Fruit fly (Drosophila melanogaster) whole organism, embryonic: ENCODE data around the gene CG18542.
A peak's percentile ranks its signal among the peaks of the same experiment; 100 is the strongest.

Experiments used
- Atf3 ChIP-seq: fragments of 200-800 bp; sonication (Bioruptor generic); optimal IDR thresholded peaks from 3 replicates; lab custom pipeline; 2016; ENCODE audit warnings: missing biosample characterization, missing genetic modification characterization
- BEAF-32 ChIP-seq: fragments of 200-800 bp; sonication (Bioruptor generic); optimal IDR thresholded peaks from 3 replicates; lab custom pipeline; 2017; ENCODE audit warnings: missing biosample characterization, missing genetic modification characterization, mild to moderate bottlenecking, moderate library complexity, missing genetic modification reagents
- Bdp1 ChIP-seq: fragments of 200-800 bp; sonication (Bioruptor generic); optimal IDR thresholded peaks from 3 replicates; lab custom pipeline; 2016; ENCODE audit warnings: missing biosample characterization, missing genetic modification characterization
- BtbVII ChIP-seq: fragments of 200-800 bp; sonication (Bioruptor generic); optimal IDR thresholded peaks from 3 replicates; lab custom pipeline; 2017; ENCODE audit warnings: missing biosample characterization, mild to moderate bottlenecking, missing genetic modification characterization
- CG11093 ChIP-seq: fragments of 200-800 bp; sonication (Bioruptor generic); IDR thresholded peaks from 3 replicates; pipeline ENCODE4 v1.3.6; 2022; ENCODE audit warnings: missing biosample characterization, missing genetic modification characterization
- CG1233 ChIP-seq: fragments of 200-800 bp; sonication (Bioruptor generic); optimal IDR thresholded peaks from 4 replicates; lab custom pipeline; 2018; ENCODE audit warnings: missing biosample characterization, mild to moderate bottlenecking, missing genetic modification characterization
- CG12744 ChIP-seq: fragments of 200-800 bp; sonication (Bioruptor generic); optimal IDR thresholded peaks from 2 replicates; lab custom pipeline; 2016; ENCODE audit warnings: missing biosample characterization, missing genetic modification characterization
- CG13296 ChIP-seq: fragments of 200-800 bp; sonication (Bioruptor generic); optimal IDR thresholded peaks from 3 replicates; lab custom pipeline; 2018; ENCODE audit warnings: missing biosample characterization, mild to moderate bottlenecking, missing genetic modification characterization
- CG13624 ChIP-seq: fragments of 200-800 bp; sonication (Bioruptor generic); optimal IDR thresholded peaks from 2 replicates; lab custom pipeline; 2016; ENCODE audit warnings: missing biosample characterization, missing genetic modification characterization
- CG13775 ChIP-seq: fragments of 200-800 bp; sonication (Bioruptor generic); optimal IDR thresholded peaks from 3 replicates; lab custom pipeline; 2017; ENCODE audit warnings: missing biosample characterization, mild to moderate bottlenecking, missing genetic modification characterization
- CG16863 ChIP-seq: fragments of 200-800 bp; sonication (Bioruptor generic); optimal IDR thresholded peaks from 3 replicates; lab custom pipeline; 2016; ENCODE audit warnings: missing biosample characterization, missing genetic modification characterization
- CG17361 ChIP-seq: fragments of 200-800 bp; sonication (Bioruptor generic); IDR thresholded peaks from 3 replicates; pipeline ENCODE4 v1.3.6; 2022; ENCODE audit warnings: missing biosample characterization, missing genetic modification characterization
- CG17829 ChIP-seq: fragments of 200-800 bp; optimal IDR thresholded peaks from 2 replicates; lab custom pipeline; 2019; ENCODE audit warnings: missing biosample characterization, mild to moderate bottlenecking, missing genetic modification characterization, moderate library complexity
- CG18599 ChIP-seq: fragments of 200-800 bp; sonication (Bioruptor generic); optimal IDR thresholded peaks from 3 replicates; lab custom pipeline; 2017; ENCODE audit warnings: missing biosample characterization, missing genetic modification characterization, mild to moderate bottlenecking, moderate library complexity, missing genetic modification reagents
- CG18764 ChIP-seq: fragments of 200-800 bp; sonication (Bioruptor generic); optimal IDR thresholded peaks from 3 replicates; lab custom pipeline; 2016; ENCODE audit warnings: missing biosample characterization, missing genetic modification characterization
- CG3163 ChIP-seq: fragments of 200-800 bp; sonication (Bioruptor generic); optimal IDR thresholded peaks from 3 replicates; lab custom pipeline; 2016; ENCODE audit warnings: missing biosample characterization, missing genetic modification characterization
- CG33213 ChIP-seq: fragments of 200-800 bp; sonication (Bioruptor generic); optimal IDR thresholded peaks from 3 replicates; lab custom pipeline; 2016; ENCODE audit warnings: missing biosample characterization, missing genetic modification characterization
- CG43689 ChIP-seq: fragments of 200-800 bp; sonication (Bioruptor generic); IDR thresholded peaks from 2 replicates; pipeline ENCODE4 v1.3.6; 2022; ENCODE audit warnings: missing biosample characterization, missing genetic modification characterization
- CG4617 ChIP-seq: fragments of 200-800 bp; sonication (Bioruptor generic); optimal IDR thresholded peaks from 3 replicates; lab custom pipeline; 2016; ENCODE audit warnings: missing biosample characterization, missing genetic modification characterization, borderline replicate concordance
- CG6765 ChIP-seq: fragments of 200-800 bp; sonication (Bioruptor generic); optimal IDR thresholded peaks from 3 replicates; lab custom pipeline; 2017; ENCODE audit warnings: missing biosample characterization, mild to moderate bottlenecking, missing genetic modification characterization
- CG7987 ChIP-seq: fragments of 200-800 bp; sonication (Bioruptor generic); optimal IDR thresholded peaks from 2 replicates; lab custom pipeline; 2018; ENCODE audit warnings: missing biosample characterization, mild to moderate bottlenecking, missing genetic modification characterization, moderate library complexity
- CG9609 ChIP-seq: fragments of 200-800 bp; sonication (Bioruptor generic); optimal IDR thresholded peaks from 3 replicates; lab custom pipeline; 2016; ENCODE audit warnings: missing biosample characterization, missing genetic modification characterization
- CG9727 ChIP-seq: fragments of 200-800 bp; sonication (Bioruptor generic); optimal IDR thresholded peaks from 3 replicates; lab custom pipeline; 2017; ENCODE audit warnings: missing biosample characterization, mild to moderate bottlenecking, missing genetic modification characterization
- CG9797 ChIP-seq: fragments of 200-800 bp; sonication (Bioruptor generic); optimal IDR thresholded peaks from 3 replicates; lab custom pipeline; 2018; ENCODE audit warnings: missing biosample characterization, mild to moderate bottlenecking, missing genetic modification characterization
- CHES-1-like ChIP-seq: fragments of 200-800 bp; sonication (Bioruptor generic); optimal IDR thresholded peaks from 2 replicates; lab custom pipeline; 2016; ENCODE audit warnings: missing biosample characterization, missing genetic modification characterization
- CrebB ChIP-seq: fragments of 200-800 bp; sonication (Bioruptor generic); optimal IDR thresholded peaks from 3 replicates; lab custom pipeline; 2018; ENCODE audit warnings: missing biosample characterization, mild to moderate bottlenecking, missing genetic modification characterization
- Dad ChIP-seq: fragments of 200-800 bp; sonication (Bioruptor generic); optimal IDR thresholded peaks from 3 replicates; lab custom pipeline; 2016; ENCODE audit warnings: missing biosample characterization, missing genetic modification characterization
- Dp ChIP-seq: fragments of 200-800 bp; sonication (Bioruptor generic); optimal IDR thresholded peaks from 2 replicates; lab custom pipeline; 2018; ENCODE audit warnings: missing biosample characterization, mild to moderate bottlenecking, missing genetic modification characterization, moderate library complexity
- Elba2 ChIP-seq: fragments of 200-800 bp; sonication (Bioruptor generic); optimal IDR thresholded peaks from 3 replicates; lab custom pipeline; 2016; ENCODE audit warnings: missing biosample characterization, missing genetic modification characterization
- HLH3B ChIP-seq: fragments of 200-800 bp; sonication (Bioruptor generic); IDR thresholded peaks from 2 replicates; pipeline ENCODE4 v1.3.6; 2022; ENCODE audit warnings: missing biosample characterization, missing genetic modification characterization
- HLHmδ ChIP-seq: fragments of 200-800 bp; sonication (Bioruptor generic); optimal IDR thresholded peaks from 2 replicates; lab custom pipeline; 2018; ENCODE audit warnings: missing biosample characterization, mild to moderate bottlenecking, missing genetic modification characterization, moderate library complexity
- Hand ChIP-seq: fragments of 200-800 bp; sonication (Bioruptor generic); optimal IDR thresholded peaks from 2 replicates; lab custom pipeline; 2017; ENCODE audit warnings: mild to moderate bottlenecking, missing biosample characterization, missing genetic modification reagents, missing genetic modification characterization
- HmgD ChIP-seq: fragments of 200-800 bp; sonication (Bioruptor generic); optimal IDR thresholded peaks from 3 replicates; lab custom pipeline; 2016; ENCODE audit warnings: missing biosample characterization, missing genetic modification characterization
- NK7.1 ChIP-seq: fragments of 200-800 bp; sonication (Bioruptor generic); optimal IDR thresholded peaks from 3 replicates; lab custom pipeline; 2016; ENCODE audit warnings: missing biosample characterization, missing genetic modification characterization
- Sox102F ChIP-seq: fragments of 200-800 bp; sonication (Bioruptor generic); optimal IDR thresholded peaks from 2 replicates; lab custom pipeline; 2018; ENCODE audit warnings: missing biosample characterization, mild to moderate bottlenecking, missing genetic modification characterization, moderate library complexity
- Sry-δ ChIP-seq: fragments of 200-800 bp; sonication (Bioruptor generic); optimal IDR thresholded peaks from 2 replicates; lab custom pipeline; 2016; ENCODE audit warnings: missing biosample characterization, missing genetic modification characterization
- bab2 ChIP-seq: fragments of 200-800 bp; sonication (Bioruptor generic); optimal IDR thresholded peaks from 2 replicates; lab custom pipeline; 2016; ENCODE audit warnings: missing biosample characterization, missing genetic modification characterization
- bcd ChIP-seq: fragments of 200-800 bp; sonication (Bioruptor generic); optimal IDR thresholded peaks from 2 replicates; lab custom pipeline; 2017; ENCODE audit warnings: missing biosample characterization, mild to moderate bottlenecking, missing genetic modification characterization
- bigmax ChIP-seq: fragments of 200-800 bp; sonication (Bioruptor generic); optimal IDR thresholded peaks from 2 replicates; lab custom pipeline; 2018; ENCODE audit warnings: missing biosample characterization, mild to moderate bottlenecking, missing genetic modification characterization
- chinmo ChIP-seq: fragments of 200-800 bp; sonication (Bioruptor generic); IDR thresholded peaks from 4 replicates; pipeline ENCODE4 v1.3.6; 2022; ENCODE audit warnings: missing biosample characterization, missing genetic modification characterization; ENCODE audit not compliant: partially characterized antibody
- chn ChIP-seq: fragments of 200-800 bp; sonication (Bioruptor generic); optimal IDR thresholded peaks from 2 replicates; lab custom pipeline; 2016; ENCODE audit warnings: missing biosample characterization, missing genetic modification characterization
- danr ChIP-seq: fragments of 200-800 bp; sonication (Bioruptor generic); IDR thresholded peaks from 2 replicates; pipeline ENCODE4 v1.3.6; 2022; ENCODE audit warnings: missing biosample characterization, missing genetic modification characterization
- en ChIP-seq: fragments of 200-800 bp; sonication (Bioruptor generic); optimal IDR thresholded peaks from 2 replicates; lab custom pipeline; 2016; ENCODE audit warnings: missing biosample characterization, missing genetic modification characterization
- fd102C ChIP-seq: fragments of 200-800 bp; sonication (Bioruptor generic); optimal IDR thresholded peaks from 2 replicates; lab custom pipeline; 2018; ENCODE audit warnings: missing biosample characterization, mild to moderate bottlenecking, missing genetic modification characterization, moderate library complexity
- fru ChIP-seq: fragments of >200 bp; optimal IDR thresholded peaks from 2 replicates; lab custom pipeline; 2017
- grau ChIP-seq: fragments of 200-800 bp; optimal IDR thresholded peaks from 3 replicates; lab custom pipeline; 2019; ENCODE audit warnings: missing biosample characterization, mild to moderate bottlenecking, missing genetic modification characterization, moderate library complexity
- h ChIP-seq: fragments of >200 bp; optimal IDR thresholded peaks from 2 replicates; lab custom pipeline; 2017
- hb ChIP-seq: fragments of 200-800 bp; sonication (Bioruptor generic); IDR thresholded peaks from 3 replicates; pipeline ENCODE4 v1.3.6; 2022; ENCODE audit warnings: missing biosample characterization, missing genetic modification characterization; ENCODE audit not compliant: partially characterized antibody
- pum ChIP-seq: fragments of 200-800 bp; sonication (Bioruptor generic); optimal IDR thresholded peaks from 2 replicates; lab custom pipeline; 2016; ENCODE audit warnings: missing biosample characterization, missing genetic modification characterization
- trem ChIP-seq: fragments of 200-800 bp; optimal IDR thresholded peaks from 3 replicates; lab custom pipeline; 2019; ENCODE audit warnings: missing biosample characterization, mild to moderate bottlenecking, missing genetic modification characterization, moderate library complexity
- usp ChIP-seq: fragments of >200 bp; optimal IDR thresholded peaks from 2 replicates; lab custom pipeline; 2017; ENCODE audit warnings: missing biosample characterization, missing genetic modification characterization

CG18542 gene

DNA sequence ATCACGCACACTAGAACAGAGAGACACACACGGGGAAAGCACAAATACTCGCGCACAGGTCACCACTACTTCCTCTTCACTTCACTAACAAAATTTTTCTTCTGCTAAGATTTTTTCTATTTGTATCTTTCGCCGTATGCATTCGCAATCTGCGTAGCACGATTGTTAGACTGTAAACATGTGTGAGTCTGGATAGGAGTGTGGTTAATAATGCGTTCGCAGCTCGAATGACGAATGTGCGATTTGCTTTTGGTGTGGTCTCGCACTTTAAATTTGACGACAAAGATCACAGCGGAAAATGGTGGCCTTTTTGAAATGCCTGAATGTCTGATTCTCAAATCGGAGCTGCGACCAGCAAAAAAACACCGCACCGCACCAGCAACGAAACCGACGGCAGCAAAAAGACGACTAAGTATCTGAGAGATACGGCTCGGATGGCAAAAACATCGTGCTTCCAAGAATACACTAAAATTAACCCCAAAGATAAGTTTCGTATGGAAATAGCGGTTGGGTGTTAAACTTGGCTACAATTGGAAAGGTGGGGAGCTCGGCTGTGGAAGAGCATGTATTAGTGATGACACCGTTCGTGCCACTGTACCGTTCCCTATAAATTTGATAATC is 19.6 kb downstream of the CG18542 start, which contains the start of gene Unc-115a:
Gene Unc-115a (minus strand): TSS at position 410 of the 621 bp plus-strand sequence.
- TF ChIP-seq bcd (GFP tag; lab: Kevin White, UChicago) (peak; percentile 29), HLHmδ (GFP tag; lab: Kevin White, UChicago) (peak; percentile 46), CHES-1-like (GFP tag; lab: Kevin White, UChicago) (peak; percentile 71), CG11093 (0 out of 3 replicates have a peak, but pooled peaks have one; percentile 12), CG9609 (GFP tag; lab: Kevin White, UChicago) (peak; percentile 9), BEAF-32 (GFP tag; lab: Kevin White, UChicago) (peak; percentile 92), hb (no peak), h (no peak), CG43689 (no peak), usp (GFP tag; lab: Kevin White, UChicago) (no peak), Elba2 (peak; percentile 20), danr (GFP tag; lab: Robert Waterston, UW) (no peak), fru (lab: Kevin White, UChicago) (no peak), Dad (GFP tag; lab: Kevin White, UChicago) (no peak), CG3163 (GFP tag; lab: Kevin White, UChicago) (peak; percentile 58), Bdp1 (GFP tag; lab: Kevin White, UChicago) (peak; percentile 40), CG12744 (peak; percentile 58), en (GFP tag; lab: Kevin White, UChicago) (no peak), CG9797 (GFP tag; lab: Kevin White, UChicago) (peak; percentile 84), CG33213 (peak; percentile 76), CG13624 (GFP tag; lab: Kevin White, UChicago) (peak; percentile 78), grau (tag; lab: Kevin White, UChicago) (peak; percentile 50), CG17829 (tag; lab: Kevin White, UChicago) (peak; percentile 78), bab2 (GFP tag; lab: Kevin White, UChicago) (peak; percentile 15), Sry-δ (GFP tag; lab: Kevin White, UChicago) (peak; percentile 86), HLH3B (GFP tag; lab: Robert Waterston, UW) (no peak), CG18764 (GFP tag; lab: Kevin White, UChicago) (peak; percentile 20), bigmax (GFP tag; lab: Kevin White, UChicago) (peak; percentile 86), NK7.1 (GFP tag; lab: Kevin White, UChicago) (peak; percentile 10), CG6765 (GFP tag; lab: Kevin White, UChicago) (peak; percentile 19), CrebB (tag; lab: Kevin White, UChicago) (peak; percentile 18), CG16863 (GFP tag; lab: Kevin White, UChicago) (peak; percentile 37), Dp (GFP tag; lab: Kevin White, UChicago) (peak; percentile 41), fd102C (GFP tag; lab: Kevin White, UChicago) (peak; percentile 22), BtbVII (GFP tag; lab: Kevin White, UChicago) (peak; percentile 41), CG7987 (GFP tag; lab: Kevin White, UChicago) (peak; percentile 67), CG9727 (GFP tag; lab: Kevin White, UChicago) (peak; percentile 52), CG13296 (GFP tag; lab: Kevin White, UChicago) (peak; percentile 41), trem (tag; lab: Kevin White, UChicago) (peak; percentile 79), CG17361 (GFP tag; lab: Robert Waterston, UW) (no peak), Hand (GFP tag; lab: Kevin White, UChicago) (peak; percentile 28), CG4617 (GFP tag; lab: Kevin White, UChicago) (peak; percentile 34), Sox102F (GFP tag; lab: Kevin White, UChicago) (no peak), Atf3 (GFP tag; lab: Kevin White, UChicago) (peak; percentile 29), pum (GFP tag; lab: Kevin White, UChicago) (peak; percentile 6), CG1233 (GFP tag; lab: Kevin White, UChicago) (peak; percentile 5), chn (GFP tag; lab: Kevin White, UChicago) (peak; percentile 68), chinmo (GFP tag; lab: Robert Waterston, UW) (no peak), CG18599 (GFP tag; lab: Kevin White, UChicago) (no peak), HmgD (peak; percentile 7), CG13775 (GFP tag; lab: Kevin White, UChicago) (peak; percentile 36)
